Fruit fly (Drosophila melanogaster) whole organism: ENCODE measurements around the gene CG7377.

ENCODE experiments used
- CG8478 ChIP-seq: fragments of >200 bp; optimal IDR thresholded peaks from 2 replicates; lab custom pipeline; 2018; ENCODE audit warnings: inconsistent platforms
- pan ChIP-seq: fragments of >200 bp; optimal IDR thresholded peaks from 2 replicates; lab custom pipeline; 2017

DNA sequence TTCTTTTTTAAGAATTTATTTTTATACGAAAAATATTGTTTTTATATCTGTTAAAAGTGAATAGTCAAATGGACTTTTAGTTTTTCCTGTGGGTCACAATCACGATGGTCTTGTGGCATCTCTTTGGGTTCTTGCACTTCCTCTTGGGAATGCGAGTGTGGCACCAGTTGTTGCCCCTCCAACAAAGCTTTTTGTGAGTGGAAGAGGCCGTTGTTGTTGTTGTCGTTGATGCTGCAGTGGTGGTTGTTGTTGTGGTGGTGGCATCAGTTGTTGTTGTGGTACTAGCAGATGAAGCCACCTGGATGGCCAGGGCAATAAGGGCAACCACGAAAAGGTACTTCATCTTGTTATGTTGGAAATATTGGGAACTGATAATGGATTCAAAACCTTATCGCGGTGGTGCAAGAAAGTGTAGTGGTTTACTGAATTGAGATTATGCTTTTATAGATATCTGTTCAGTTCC is 11.3 kb upstream of the CG7377 start, which contains the start of gene CG33270:
- TF ChIP-seq pan (lab: Kevin White, UChicago) (no peak), CG8478 (no peak)
